Worm (Caenorhabditis elegans) whole organism, L1 larva: Measurements from ENCODE around the gene hsp-12.6.

Source experiments
- ama-1 ChIP-seq: fragments of 150-350 bp; optimal IDR thresholded peaks from 2 replicates; lab custom pipeline; 2014
- ceh-82 ChIP-seq, 3 experiments: fragments of 150-350 bp in 1 of 3; sonication (generic microtip) in 2 of 3; optimal IDR thresholded peaks; 2 replicates each; lab custom pipeline; 2014 to 2017; ENCODE audit warnings: missing biosample characterization in 3 of 3, missing genetic modification characterization in 3 of 3
- egl-27 ChIP-seq, 2 experiments: fragments of 150-350 bp in 1 of 2; sonication (generic microtip); optimal IDR thresholded peaks; 3 replicates each; lab custom pipeline; 2017 to 2018; ENCODE audit warnings: missing biosample characterization in 2 of 2, missing genetic modification characterization in 2 of 2, missing genetic modification reagents in 2 of 2
- elt-3 ChIP-seq, 6 experiments: fragments of 150-350 bp in 1 of 6; sonication (generic microtip); optimal IDR thresholded peaks; 2 replicates each; lab custom pipeline; 2017 to 2018; ENCODE audit warnings: missing biosample characterization in 6 of 6, missing genetic modification characterization in 6 of 6, inconsistent platforms in 1 of 6
- lsy-2 ChIP-seq, 2 experiments: fragments of 150-350 bp; optimal IDR thresholded peaks; 2 replicates each; lab custom pipeline; 2014; ENCODE audit warnings: missing biosample characterization in 2 of 2, missing genetic modification characterization in 2 of 2
- mep-1 ChIP-seq: fragments of 150-350 bp; optimal IDR thresholded peaks from 2 replicates; lab custom pipeline; 2014; ENCODE audit warnings: missing biosample characterization, missing genetic modification characterization
- nhr-237 ChIP-seq: fragments of 150-350 bp; optimal IDR thresholded peaks from 2 replicates; lab custom pipeline; 2014; ENCODE audit warnings: missing biosample characterization, missing genetic modification characterization
- nhr-77 ChIP-seq: fragments of 150-350 bp; optimal IDR thresholded peaks from 2 replicates; lab custom pipeline; 2014; ENCODE audit warnings: missing biosample characterization, missing genetic modification characterization
- nhr-84 ChIP-seq: sonication (generic microtip); optimal IDR thresholded peaks from 2 replicates; lab custom pipeline; 2017; ENCODE audit warnings: missing biosample characterization, missing genetic modification characterization
- snpc-4 ChIP-seq: fragments of 150-350 bp; optimal IDR thresholded peaks from 2 replicates; lab custom pipeline; 2014; ENCODE audit warnings: missing biosample characterization, missing genetic modification characterization
- tlp-1 ChIP-seq: fragments of 150-350 bp; optimal IDR thresholded peaks from 2 replicates; lab custom pipeline; 2014; ENCODE audit warnings: missing biosample characterization, missing genetic modification characterization

ce11 chrIV:9408004-9408403 lies 39.0 kb downstream of the hsp-12.6 start, which contains the start of gene F56D5.5:
- TF ChIP-seq nhr-77 (tag; lab: Kevin White, UChicago) (no peak), tlp-1 (tag; lab: Kevin White, UChicago) (no peak), nhr-237 (tag; lab: Kevin White, UChicago) (no peak), lsy-2 (tag; optimal IDR thresholded peaks at IDR 0.05; lab: Kevin White, UChicago) (no peak), elt-3 (tag; optimal IDR thresholded peaks at IDR 0.05; lab: Kevin White, UChicago) (no peak), ama-1 (lab: Kevin White, UChicago) (no peak), ceh-82 (tag; optimal IDR thresholded peaks at IDR 0.05; lab: Kevin White, UChicago) (no peak), nhr-84 (tag; lab: Kevin White, UChicago) (no peak), snpc-4 (tag; lab: Kevin White, UChicago) (no peak), mep-1 (tag; lab: Kevin White, UChicago) (no peak), egl-27 (tag; optimal IDR thresholded peaks at IDR 0.05; lab: Kevin White, UChicago) (no peak)
